Fruit fly (Drosophila melanogaster) whole organism, embryonic: ENCODE data around the gene CG13667.

Experiments used
- Blimp-1 ChIP-seq: fragments of 200-800 bp; sonication (Bioruptor generic); optimal IDR thresholded peaks from 3 replicates; lab custom pipeline; 2018; ENCODE audit warnings: missing biosample characterization, missing genetic modification characterization, mild to moderate bottlenecking, moderate library complexity, missing genetic modification reagents
- CG11723 ChIP-seq: fragments of 200-800 bp; sonication (Bioruptor generic); optimal IDR thresholded peaks from 2 replicates; lab custom pipeline; 2017; ENCODE audit warnings: missing biosample characterization, mild to moderate bottlenecking, missing genetic modification characterization
- CG13123 ChIP-seq: fragments of 200-800 bp; sonication (Bioruptor generic); optimal IDR thresholded peaks from 2 replicates; lab custom pipeline; 2016; ENCODE audit warnings: missing biosample characterization, missing genetic modification characterization
- CG13287 ChIP-seq: fragments of 200-800 bp; sonication (Bioruptor generic); IDR thresholded peaks from 2 replicates; pipeline ENCODE4 v1.3.6; 2022; ENCODE audit warnings: missing biosample characterization, missing genetic modification characterization; ENCODE audit not compliant: partially characterized antibody
- CG13775 ChIP-seq: fragments of 200-800 bp; sonication (Bioruptor generic); optimal IDR thresholded peaks from 3 replicates; lab custom pipeline; 2017; ENCODE audit warnings: missing biosample characterization, mild to moderate bottlenecking, missing genetic modification characterization
- CG13894 ChIP-seq: fragments of 200-800 bp; sonication (Bioruptor generic); optimal IDR thresholded peaks from 3 replicates; lab custom pipeline; 2018; ENCODE audit warnings: missing biosample characterization, mild to moderate bottlenecking, missing genetic modification characterization, moderate library complexity
- CG14014 ChIP-seq: fragments of 200-800 bp; sonication (Bioruptor generic); IDR thresholded peaks from 2 replicates; pipeline ENCODE4 v1.3.6; 2022; ENCODE audit warnings: missing biosample characterization, missing genetic modification characterization
- CG14050 ChIP-seq: fragments of 200-800 bp; sonication (Bioruptor generic); IDR thresholded peaks from 3 replicates; pipeline ENCODE4 v1.3.6; 2022; ENCODE audit warnings: missing biosample characterization, missing genetic modification characterization
- CG14667 ChIP-seq: fragments of 200-800 bp; sonication (Bioruptor generic); IDR thresholded peaks from 2 replicates; pipeline ENCODE4 v1.3.6; 2022; ENCODE audit warnings: missing biosample characterization, missing genetic modification characterization
- CG14860 ChIP-seq: fragments of 200-800 bp; sonication (Bioruptor generic); IDR thresholded peaks from 3 replicates; pipeline ENCODE4 v1.3.6; 2022; ENCODE audit warnings: missing biosample characterization, missing genetic modification characterization; ENCODE audit not compliant: partially characterized antibody
- CG15514 ChIP-seq: fragments of 200-800 bp; sonication (Bioruptor generic); optimal IDR thresholded peaks from 3 replicates; lab custom pipeline; 2017; ENCODE audit warnings: missing biosample characterization, missing genetic modification characterization, mild to moderate bottlenecking, moderate library complexity, missing genetic modification reagents
- CG15601 ChIP-seq: fragments of 200-800 bp; sonication (Bioruptor generic); optimal IDR thresholded peaks from 3 replicates; lab custom pipeline; 2019; ENCODE audit warnings: missing biosample characterization, mild to moderate bottlenecking, missing genetic modification characterization, moderate library complexity
- CG16863 ChIP-seq: fragments of 200-800 bp; sonication (Bioruptor generic); optimal IDR thresholded peaks from 3 replicates; lab custom pipeline; 2016; ENCODE audit warnings: missing biosample characterization, missing genetic modification characterization
- CG1832 ChIP-seq: fragments of 200-800 bp; sonication (Bioruptor generic); optimal IDR thresholded peaks from 2 replicates; lab custom pipeline; 2017; ENCODE audit warnings: missing biosample characterization, mild to moderate bottlenecking, missing genetic modification characterization, inconsistent platforms
- CG18764 ChIP-seq: fragments of 200-800 bp; sonication (Bioruptor generic); optimal IDR thresholded peaks from 3 replicates; lab custom pipeline; 2016; ENCODE audit warnings: missing biosample characterization, missing genetic modification characterization
- CG30431 ChIP-seq: fragments of 200-800 bp; sonication (Bioruptor generic); optimal IDR thresholded peaks from 2 replicates; lab custom pipeline; 2017; ENCODE audit warnings: missing biosample characterization, missing genetic modification characterization
- CG33557 ChIP-seq: fragments of 200-800 bp; sonication (Bioruptor generic); optimal IDR thresholded peaks from 2 replicates; lab custom pipeline; 2019; ENCODE audit warnings: missing biosample characterization, mild to moderate bottlenecking, missing genetic modification characterization, moderate library complexity
- CG4360 ChIP-seq: fragments of 200-800 bp; sonication (Bioruptor generic); IDR thresholded peaks from 2 replicates; pipeline ENCODE4 v1.3.6; 2022; ENCODE audit warnings: missing biosample characterization, missing genetic modification characterization
- CG4404 ChIP-seq: fragments of 200-800 bp; sonication (Bioruptor generic); IDR thresholded peaks from 2 replicates; pipeline ENCODE4 v1.3.6; 2022; ENCODE audit warnings: missing biosample characterization, missing genetic modification characterization
- CG4707 ChIP-seq: fragments of 200-800 bp; sonication (Bioruptor generic); optimal IDR thresholded peaks from 2 replicates; lab custom pipeline; 2018; ENCODE audit warnings: missing biosample characterization, mild to moderate bottlenecking, missing genetic modification characterization, moderate library complexity
- CG5180 ChIP-seq: fragments of 200-800 bp; sonication (Bioruptor generic); optimal IDR thresholded peaks from 3 replicates; lab custom pipeline; 2017; ENCODE audit warnings: missing biosample characterization, missing genetic modification characterization, mild to moderate bottlenecking, moderate library complexity, missing genetic modification reagents
- CG6254 ChIP-seq: fragments of 200-800 bp; sonication (Bioruptor generic); optimal IDR thresholded peaks from 3 replicates; lab custom pipeline; 2017; ENCODE audit warnings: mild to moderate bottlenecking, missing biosample characterization, missing genetic modification reagents, missing genetic modification characterization
- CG6689 ChIP-seq: fragments of 200-800 bp; sonication (Bioruptor generic); IDR thresholded peaks from 2 replicates; pipeline ENCODE4 v1.3.6; 2022; ENCODE audit warnings: missing biosample characterization, missing genetic modification characterization
- CG8944 ChIP-seq: fragments of 200-800 bp; sonication (Bioruptor generic); optimal IDR thresholded peaks from 3 replicates; lab custom pipeline; 2016; ENCODE audit warnings: missing biosample characterization, missing genetic modification characterization
- CHES-1-like ChIP-seq: fragments of 200-800 bp; sonication (Bioruptor generic); optimal IDR thresholded peaks from 2 replicates; lab custom pipeline; 2016; ENCODE audit warnings: missing biosample characterization, missing genetic modification characterization
- HHEX ChIP-seq: fragments of 200-800 bp; sonication (Bioruptor generic); optimal IDR thresholded peaks from 3 replicates; lab custom pipeline; 2017; ENCODE audit warnings: missing biosample characterization, mild to moderate bottlenecking, missing genetic modification characterization, missing genetic modification reagents
- Lhr ChIP-seq: fragments of 200-800 bp; sonication (Bioruptor generic); optimal IDR thresholded peaks from 3 replicates; lab custom pipeline; 2017; ENCODE audit warnings: mild to moderate bottlenecking, missing biosample characterization, missing genetic modification reagents, missing genetic modification characterization
- Lpt ChIP-seq: fragments of >200 bp; optimal IDR thresholded peaks from 2 replicates; lab custom pipeline; 2018; ENCODE audit warnings: missing biosample characterization, missing genetic modification characterization
- Mes4 ChIP-seq: fragments of 200-800 bp; sonication (Bioruptor generic); optimal IDR thresholded peaks from 2 replicates; lab custom pipeline; 2016; ENCODE audit warnings: missing biosample characterization, missing genetic modification characterization
- Neu2 ChIP-seq: fragments of 200-800 bp; sonication (Bioruptor generic); optimal IDR thresholded peaks from 3 replicates; lab custom pipeline; 2016; ENCODE audit warnings: missing biosample characterization, missing genetic modification characterization, borderline replicate concordance
- Spps ChIP-seq: fragments of 200-800 bp; sonication (Bioruptor generic); optimal IDR thresholded peaks from 2 replicates; lab custom pipeline; 2018; ENCODE audit warnings: missing biosample characterization, mild to moderate bottlenecking, missing genetic modification characterization
- Taf1 ChIP-seq: fragments of 200-800 bp; sonication (Bioruptor generic); IDR thresholded peaks from 2 replicates; pipeline ENCODE4 v1.3.6; 2022; ENCODE audit warnings: missing biosample characterization, missing genetic modification characterization
- Trl ChIP-seq, 3 experiments: fragments of >200 bp in 2 of 3; fragments of 200-800 bp in 1 of 3; sonication (Bioruptor generic) in 1 of 3; optimal IDR thresholded peaks; 2 replicates in 1 of 3; 3 replicates in 2 of 3; lab custom pipeline; 2016 to 2017; ENCODE audit warnings: missing biosample characterization in 1 of 3, missing genetic modification characterization in 1 of 3
- bab2 ChIP-seq: fragments of 200-800 bp; sonication (Bioruptor generic); optimal IDR thresholded peaks from 2 replicates; lab custom pipeline; 2016; ENCODE audit warnings: missing biosample characterization, missing genetic modification characterization
- br ChIP-seq: fragments of >200 bp; optimal IDR thresholded peaks from 2 replicates; lab custom pipeline; 2017
- da ChIP-seq: fragments of 200-800 bp; sonication (Bioruptor generic); optimal IDR thresholded peaks from 2 replicates; lab custom pipeline; 2016; ENCODE audit warnings: missing biosample characterization, missing genetic modification characterization
- dm ChIP-seq: fragments of 200-800 bp; sonication (Bioruptor generic); optimal IDR thresholded peaks from 3 replicates; lab custom pipeline; 2016; ENCODE audit warnings: missing biosample characterization, missing genetic modification characterization
- gfzf ChIP-seq: fragments of 200-800 bp; sonication (Bioruptor generic); optimal IDR thresholded peaks from 2 replicates; lab custom pipeline; 2016; ENCODE audit warnings: missing biosample characterization, mild to moderate bottlenecking, missing genetic modification characterization, moderate library complexity
- klu ChIP-seq: fragments of 200-800 bp; sonication (Bioruptor generic); IDR thresholded peaks from 2 replicates; pipeline ENCODE4 v1.3.6; 2022; ENCODE audit warnings: missing biosample characterization, missing genetic modification characterization
- lilli ChIP-seq: fragments of 200-800 bp; sonication (Bioruptor generic); optimal IDR thresholded peaks from 3 replicates; lab custom pipeline; 2016; ENCODE audit warnings: missing biosample characterization, missing genetic modification characterization
- mam ChIP-seq: fragments of 200-800 bp; sonication (Bioruptor generic); optimal IDR thresholded peaks from 3 replicates; lab custom pipeline; 2016; ENCODE audit warnings: missing biosample characterization, missing genetic modification characterization
- nom ChIP-seq: fragments of 200-800 bp; sonication (Bioruptor generic); optimal IDR thresholded peaks from 2 replicates; lab custom pipeline; 2017; ENCODE audit warnings: missing biosample characterization, missing genetic modification characterization, mild to moderate bottlenecking, moderate library complexity, missing genetic modification reagents
- oc ChIP-seq: fragments of 200-800 bp; sonication (Bioruptor generic); optimal IDR thresholded peaks from 2 replicates; lab custom pipeline; 2018; ENCODE audit warnings: missing biosample characterization, mild to moderate bottlenecking, missing genetic modification characterization, moderate library complexity
- otp ChIP-seq: fragments of 200-800 bp; sonication (Bioruptor generic); IDR thresholded peaks from 3 replicates; pipeline ENCODE4, ENCODE4 v1.3.6; 2022; ENCODE audit warnings: missing biosample characterization, missing genetic modification characterization
- wdn ChIP-seq: fragments of 200-800 bp; sonication (Bioruptor generic); IDR thresholded peaks from 2 replicates; pipeline ENCODE4 v1.3.6; 2022; ENCODE audit warnings: missing biosample characterization, missing genetic modification characterization
- wor ChIP-seq: fragments of 200-800 bp; sonication (Bioruptor generic); IDR thresholded peaks from 2 replicates; pipeline ENCODE4 v1.3.6; 2022; ENCODE audit warnings: missing biosample characterization, missing genetic modification characterization
- z ChIP-seq: fragments of 200-800 bp; sonication (Bioruptor generic); IDR thresholded peaks from 3 replicates; pipeline ENCODE4 v1.3.6; 2022; ENCODE audit warnings: missing biosample characterization, missing genetic modification characterization
- zen ChIP-seq: fragments of 200-800 bp; sonication (Bioruptor generic); optimal IDR thresholded peaks from 3 replicates; lab custom pipeline; 2018; ENCODE audit warnings: missing biosample characterization, mild to moderate bottlenecking, missing genetic modification characterization, moderate library complexity

Gene CG13667

dm6 chr3L:8441745-8442575 lies 36.7 kb downstream of the CG13667 start, which contains the start of gene Unr (continued):
- TF ChIP-seq CG13287 (GFP tag; lab: Robert Waterston, UW) (peak; percentile 38; the same call in 1 of the 2 replicates), br (lab: Kevin White, UChicago) (no peak), Neu2 (no peak), CG13894 (tag; lab: Kevin White, UChicago) (no peak), CG5180 (GFP tag; lab: Kevin White, UChicago) (peak; percentile 6), CG15601 (peak; percentile 51), zen (tag; lab: Kevin White, UChicago) (peak; percentile 30), wdn (peak; percentile 77), CG13775 (peak; percentile 67), CG8944 (GFP tag; lab: Kevin White, UChicago) (peak; percentile 72), CG14860 (GFP tag; lab: Robert Waterston, UW) (peak; percentile 15; the same call in 1 of the 3 replicates), oc (tag; lab: Kevin White, UChicago) (peak; percentile 64), dm (GFP tag; lab: Kevin White, UChicago) (peak; percentile 69), CG33557 (GFP tag; lab: Kevin White, UChicago) (peak; percentile 65), CG14667 (GFP tag; lab: Robert Waterston, UW) (no peak; the same call in 1 of the 2 replicates), da (peak; percentile 54), CG4404 (no peak), CG6689 (GFP tag; lab: Robert Waterston, UW) (peak; percentile 74), CG4707 (GFP tag; lab: Kevin White, UChicago) (peak; percentile 68), klu (GFP tag; lab: Robert Waterston, UW) (no peak; the same call in 1 of the 2 replicates), Mes4 (peak; percentile 69), nom (GFP tag; lab: Kevin White, UChicago) (peak; percentile 63), CHES-1-like (GFP tag; lab: Kevin White, UChicago) (peak; percentile 83), Lhr (GFP tag; lab: Kevin White, UChicago) (peak; percentile 3), CG14014 (peak; percentile 77), wor (GFP tag; lab: Robert Waterston, UW) (no peak), otp (no peak; the same call in 2 of the 3 replicates), CG13123 (GFP tag; lab: Kevin White, UChicago) (peak; percentile 62), CG16863 (GFP tag; lab: Kevin White, UChicago) (peak; percentile 63), CG4360 (GFP tag; lab: Robert Waterston, UW) (peak; percentile 64), HHEX (GFP tag; lab: Kevin White, UChicago) (peak; percentile 73), CG18764 (GFP tag; lab: Kevin White, UChicago) (peak; percentile 34), gfzf (GFP tag; lab: Kevin White, UChicago) (no peak), Trl (optimal IDR thresholded peaks at IDR 0.05; lab: Kevin White, UChicago) (no peak), Trl (GFP tag; optimal IDR thresholded peaks at IDR 0.05; lab: Kevin White, UChicago) (peak; percentile 75), lilli (GFP tag; lab: Kevin White, UChicago) (peak; percentile 88), z (no peak), CG15514 (GFP tag; lab: Kevin White, UChicago) (peak; percentile 77), CG30431 (GFP tag; lab: Kevin White, UChicago) (peak; percentile 32), mam (peak; percentile 91), CG6254 (peak; percentile 32), CG14050 (GFP tag; lab: Robert Waterston, UW) (peak; percentile 51; the same call in 2 of the 3 replicates), Blimp-1 (GFP tag; lab: Kevin White, UChicago) (peak; percentile 58), CG1832 (GFP tag; lab: Kevin White, UChicago) (no peak), Lpt (GFP tag; lab: Kevin White, UChicago) (no peak), Taf1 (GFP tag; lab: Robert Waterston, UW) (peak; percentile 74; the same call in 1 of the 2 replicates), CG11723 (GFP tag; lab: Kevin White, UChicago) (peak; percentile 57), bab2 (GFP tag; lab: Kevin White, UChicago) (peak; percentile 88), Spps (tag; lab: Kevin White, UChicago) (no peak)
